Worm (Caenorhabditis elegans) whole organism, L3 larva: Measurements from ENCODE around the gene F33H1.4.

Source experiments
- ama-1 ChIP-seq: fragments of 150-350 bp; optimal IDR thresholded peaks from 2 replicates; lab custom pipeline; 2018
- ceh-82 ChIP-seq: fragments of 150-350 bp; optimal IDR thresholded peaks from 2 replicates; lab custom pipeline; 2014; ENCODE audit warnings: missing biosample characterization, missing genetic modification characterization
- fos-1 ChIP-seq: fragments of 150-350 bp; optimal IDR thresholded peaks from 2 replicates; lab custom pipeline; 2014; ENCODE audit warnings: missing biosample characterization, missing genetic modification characterization
- sea-2 ChIP-seq: fragments of 150-350 bp; sonication (generic microtip); optimal IDR thresholded peaks from 4 replicates; lab custom pipeline; 2014; ENCODE audit warnings: missing biosample characterization, missing genetic modification reagents, missing genetic modification characterization
- zag-1 ChIP-seq: fragments of 150-350 bp; optimal IDR thresholded peaks from 2 replicates; lab custom pipeline; 2014; ENCODE audit warnings: missing biosample characterization, missing genetic modification characterization

- TF ChIP-seq fos-1 (tag; lab: Kevin White, UChicago) (no peak), ama-1 (lab: Kevin White, UChicago) (no peak), zag-1 (tag; lab: Kevin White, UChicago) (no peak), sea-2 (no peak), ceh-82 (tag; lab: Kevin White, UChicago) (no peak)
Measured at ce11 chrII:10162785-10163184, 11.7 kb upstream of the F33H1.4 start.
